Worm (Caenorhabditis elegans) whole organism, L2 larva: Measurements from ENCODE around the gene srlf-14.

Experiments used
- C34F6.9 ChIP-seq: fragments of 150-350 bp; optimal IDR thresholded peaks from 2 replicates; lab custom pipeline; 2014; ENCODE audit warnings: missing biosample characterization, missing genetic modification characterization
- F13H6.1 ChIP-seq: sonication (generic microtip); optimal IDR thresholded peaks from 2 replicates; lab custom pipeline; 2016; ENCODE audit warnings: missing genetic modification characterization, missing compliant biosample characterization
- R02D3.7 ChIP-seq: fragments of 150-350 bp; optimal IDR thresholded peaks from 2 replicates; lab custom pipeline; 2014; ENCODE audit warnings: missing biosample characterization, missing genetic modification characterization
- Y55F3AM.14 ChIP-seq: fragments of 200-800 bp; sonication (Bioruptor generic); optimal IDR thresholded peaks from 2 replicates; lab custom pipeline; 2018; ENCODE audit warnings: mild to moderate bottlenecking, missing genetic modification characterization, missing compliant biosample characterization
- ZK546.5 ChIP-seq: sonication (generic microtip); optimal IDR thresholded peaks from 2 replicates; lab custom pipeline; 2017; ENCODE audit warnings: missing biosample characterization, missing genetic modification characterization
- alr-1 ChIP-seq: fragments of 150-350 bp; optimal IDR thresholded peaks from 2 replicates; lab custom pipeline; 2014; ENCODE audit warnings: missing biosample characterization, missing genetic modification characterization
- aly-2 ChIP-seq: fragments of 150-350 bp; optimal IDR thresholded peaks from 2 replicates; lab custom pipeline; 2014; ENCODE audit warnings: missing biosample characterization, missing genetic modification characterization
- ama-1 ChIP-seq: fragments of 150-350 bp; optimal IDR thresholded peaks from 2 replicates; lab custom pipeline; 2018; ENCODE audit warnings: inconsistent platforms
- blmp-1 ChIP-seq: sonication (generic microtip); optimal IDR thresholded peaks from 2 replicates; lab custom pipeline; 2017; ENCODE audit warnings: missing genetic modification characterization, mild to moderate bottlenecking, missing compliant biosample characterization, antibody characterized with exemption, moderate library complexity; ENCODE audit not compliant: insufficient read depth
- ceh-82 ChIP-seq: fragments of 150-350 bp; optimal IDR thresholded peaks from 2 replicates; lab custom pipeline; 2014; ENCODE audit warnings: missing biosample characterization, missing genetic modification characterization
- egl-27 ChIP-seq: sonication (generic microtip); optimal IDR thresholded peaks from 3 replicates; lab custom pipeline; 2017; ENCODE audit warnings: missing biosample characterization, missing genetic modification reagents, missing genetic modification characterization
- elt-3 ChIP-seq: sonication (generic microtip); optimal IDR thresholded peaks from 2 replicates; lab custom pipeline; 2017; ENCODE audit warnings: missing biosample characterization, missing genetic modification characterization
- lin-39 ChIP-seq: fragments of 150-350 bp; optimal IDR thresholded peaks from 2 replicates; lab custom pipeline; 2014; ENCODE audit warnings: missing biosample characterization, missing genetic modification reagents, missing genetic modification characterization
- lsy-2 ChIP-seq, 2 experiments: fragments of 150-350 bp in 1 of 2; sonication (generic microtip) in 1 of 2; optimal IDR thresholded peaks; 2 replicates each; lab custom pipeline; 2014 to 2017; ENCODE audit warnings: missing biosample characterization in 2 of 2, missing genetic modification characterization in 2 of 2
- mab-5 ChIP-seq: fragments of 150-350 bp; optimal IDR thresholded peaks from 2 replicates; lab custom pipeline; 2014; ENCODE audit warnings: missing biosample characterization, missing genetic modification characterization
- mbf-1 ChIP-seq: sonication (generic microtip); optimal IDR thresholded peaks from 2 replicates; lab custom pipeline; 2017; ENCODE audit warnings: missing biosample characterization, missing genetic modification characterization
- nhr-10 ChIP-seq: sonication (generic microtip); optimal IDR thresholded peaks from 2 replicates; lab custom pipeline; 2017; ENCODE audit warnings: missing biosample characterization, missing genetic modification characterization
- nhr-12 ChIP-seq: fragments of 150-350 bp; optimal IDR thresholded peaks from 2 replicates; lab custom pipeline; 2014; ENCODE audit warnings: missing biosample characterization, missing genetic modification characterization
- nhr-129 ChIP-seq: fragments of 150-350 bp; optimal IDR thresholded peaks from 2 replicates; lab custom pipeline; 2014; ENCODE audit warnings: missing biosample characterization, missing genetic modification characterization
- nhr-23 ChIP-seq: fragments of 150-350 bp; optimal IDR thresholded peaks from 2 replicates; lab custom pipeline; 2014; ENCODE audit warnings: missing biosample characterization, missing genetic modification reagents, missing genetic modification characterization
- nhr-237 ChIP-seq: fragments of 150-350 bp; optimal IDR thresholded peaks from 2 replicates; lab custom pipeline; 2014; ENCODE audit warnings: missing biosample characterization, missing genetic modification characterization
- nhr-25 ChIP-seq: fragments of 150-350 bp; sonication (generic microtip); optimal IDR thresholded peaks from 3 replicates; lab custom pipeline; 2014; ENCODE audit warnings: missing biosample characterization, missing genetic modification characterization
- nhr-6 ChIP-seq: fragments of 150-350 bp; optimal IDR thresholded peaks from 2 replicates; lab custom pipeline; 2014; ENCODE audit warnings: missing biosample characterization, missing genetic modification characterization
- nhr-77 ChIP-seq: fragments of 150-350 bp; optimal IDR thresholded peaks from 2 replicates; lab custom pipeline; 2014; ENCODE audit warnings: missing biosample characterization, missing genetic modification characterization
- peb-1 ChIP-seq: fragments of 150-350 bp; optimal IDR thresholded peaks from 2 replicates; lab custom pipeline; 2014; ENCODE audit warnings: missing biosample characterization, missing genetic modification characterization
- sem-4 ChIP-seq: fragments of 150-350 bp; optimal IDR thresholded peaks from 2 replicates; lab custom pipeline; 2014; ENCODE audit warnings: missing biosample characterization, missing genetic modification reagents, missing genetic modification characterization
- sma-3 ChIP-seq: sonication (generic microtip); optimal IDR thresholded peaks from 2 replicates; lab custom pipeline; 2016; ENCODE audit warnings: missing genetic modification reagents, missing genetic modification characterization, missing compliant biosample characterization
- snpc-4 ChIP-seq: fragments of 150-350 bp; optimal IDR thresholded peaks from 2 replicates; lab custom pipeline; 2014; ENCODE audit warnings: missing biosample characterization, missing genetic modification characterization
- unc-39 ChIP-seq: fragments of 150-350 bp; optimal IDR thresholded peaks from 2 replicates; lab custom pipeline; 2014; ENCODE audit warnings: missing biosample characterization, missing genetic modification characterization
- unc-55 ChIP-seq: fragments of 150-350 bp; sonication (generic microtip); optimal IDR thresholded peaks from 3 replicates; lab custom pipeline; 2014; ENCODE audit warnings: missing biosample characterization, missing genetic modification reagents, missing genetic modification characterization
- unc-62 ChIP-seq: fragments of 150-350 bp; optimal IDR thresholded peaks from 2 replicates; lab custom pipeline; 2014; ENCODE audit warnings: missing biosample characterization, missing genetic modification reagents, missing genetic modification characterization
- zag-1 ChIP-seq: fragments of 150-350 bp; optimal IDR thresholded peaks from 2 replicates; lab custom pipeline; 2014; ENCODE audit warnings: missing biosample characterization, missing genetic modification characterization
- ztf-11 ChIP-seq: sonication (generic microtip); optimal IDR thresholded peaks from 2 replicates; lab custom pipeline; 2017; ENCODE audit warnings: missing biosample characterization, missing genetic modification characterization
- ztf-4 ChIP-seq: fragments of 150-350 bp; optimal IDR thresholded peaks from 2 replicates; lab custom pipeline; 2014; ENCODE audit warnings: missing biosample characterization, missing genetic modification characterization

Gene srlf-14

ce11 chrIV:10874527-10874926, 19.6 kb downstream of the srlf-14 start, which contains the start of gene F13E9.12:
Gene F13E9.12, minus strand, starts transcription at chrIV:10874627.
- TF ChIP-seq sma-3 = no peak

ce11 chrIV:10870158-10870557, 24.0 kb downstream of the srlf-14 start:
- TF ChIP-seq mbf-1 (tag; lab: Kevin White, UChicago) (no peak), alr-1 (no peak), ztf-4 (no peak), ztf-11 (tag; lab: Kevin White, UChicago) (no peak), unc-55 (GFP tag; lab: Kevin White, UChicago) (no peak), nhr-129 (tag; lab: Kevin White, UChicago) (no peak), ama-1 (lab: Kevin White, UChicago) (no peak), aly-2 (tag; lab: Kevin White, UChicago) (no peak), blmp-1 (tag; lab: Kevin White, UChicago) (no peak), ZK546.5 (tag; lab: Kevin White, UChicago) (no peak), sem-4 (tag; lab: Kevin White, UChicago) (no peak), nhr-25 (tag; lab: Kevin White, UChicago) (no peak), nhr-12 (tag; lab: Kevin White, UChicago) (no peak), unc-62 (no peak), snpc-4 (tag; lab: Kevin White, UChicago) (no peak), nhr-10 (tag; lab: Kevin White, UChicago) (no peak)

ce11 chrIV:10869642-10870041, 24.5 kb downstream of the srlf-14 start:
- TF ChIP-seq sma-3 (no peak), nhr-12 (tag; lab: Kevin White, UChicago) (no peak)

- TF ChIP-seq snpc-4 (tag; lab: Kevin White, UChicago) = no peak
- TF ChIP-seq elt-3 (tag; lab: Kevin White, UChicago) = no peak
- TF ChIP-seq nhr-237 (tag; lab: Kevin White, UChicago) = no peak
- TF ChIP-seq lsy-2 (tag; optimal IDR thresholded peaks at IDR 0.05; lab: Kevin White, UChicago) = peak in 1 of 2 experiments; percentile 19
- no peak for TF ChIP-seq nhr-6
- TF ChIP-seq C34F6.9 = peak; percentile 5
- peak; percentile 12 for TF ChIP-seq unc-55 (GFP tag; lab: Kevin White, UChicago)
- peak; percentile 61 for TF ChIP-seq zag-1 (tag; lab: Kevin White, UChicago)
- no peak for TF ChIP-seq ama-1 (lab: Kevin White, UChicago)
- TF ChIP-seq, all 48 proteins: peak for 4
Observed at ce11 chrIV:10868629-10869251, 25.4 kb downstream of the srlf-14 start, which contains the start of gene F13E9.11. Gene F13E9.11, minus strand, starts transcription at chrIV:10869135.

ce11 chrIV:10867370-10868146, 26.6 kb downstream of the srlf-14 start:
- TF ChIP-seq R02D3.7 (tag; lab: Kevin White, UChicago) (no peak), aly-2 (tag; lab: Kevin White, UChicago) (no peak)
- TF ChIP-seq, all 48 proteins: peak for 0

ce11 chrIV:10864031-10864430, 30.1 kb downstream of the srlf-14 start, which contains the start of gene nish-1:
Gene nish-1, plus strand, starts transcription at chrIV:10864331.
- TF ChIP-seq nhr-6 (no peak), nhr-25 (tag; lab: Kevin White, UChicago) (no peak), sma-3 (no peak), nhr-23 (tag; lab: Kevin White, UChicago) (no peak), mab-5 (tag; lab: Kevin White, UChicago) (no peak), snpc-4 (tag; lab: Kevin White, UChicago) (no peak), nhr-77 (no peak), nhr-12 (tag; lab: Kevin White, UChicago) (no peak), ceh-82 (no peak), zag-1 (tag; lab: Kevin White, UChicago) (no peak), egl-27 (tag; lab: Kevin White, UChicago) (no peak), nhr-237 (tag; lab: Kevin White, UChicago) (no peak), peb-1 (no peak), lsy-2 (tag; optimal IDR thresholded peaks at IDR 0.05; lab: Kevin White, UChicago) (no peak), unc-39 (no peak), F13H6.1 (tag; lab: Kevin White, UChicago) (no peak), Y55F3AM.14 (GFP tag; lab: Kevin White, UChicago) (no peak), ztf-4 (no peak), lin-39 (no peak)
- TF ChIP-seq, all 48 proteins: peak for 0
